Fruit fly (Drosophila melanogaster) S2 (cell line): ENCODE data around the gene Acp26Aa.

Source experiments
- CG8478 ChIP-seq: fragments of >200 bp; optimal IDR thresholded peaks from 2 replicates; lab custom pipeline; 2018
- CTCF ChIP-seq, 2 experiments: fragments of >200 bp; optimal IDR thresholded peaks; 2 replicates each; lab custom pipeline; 2018

DNA sequence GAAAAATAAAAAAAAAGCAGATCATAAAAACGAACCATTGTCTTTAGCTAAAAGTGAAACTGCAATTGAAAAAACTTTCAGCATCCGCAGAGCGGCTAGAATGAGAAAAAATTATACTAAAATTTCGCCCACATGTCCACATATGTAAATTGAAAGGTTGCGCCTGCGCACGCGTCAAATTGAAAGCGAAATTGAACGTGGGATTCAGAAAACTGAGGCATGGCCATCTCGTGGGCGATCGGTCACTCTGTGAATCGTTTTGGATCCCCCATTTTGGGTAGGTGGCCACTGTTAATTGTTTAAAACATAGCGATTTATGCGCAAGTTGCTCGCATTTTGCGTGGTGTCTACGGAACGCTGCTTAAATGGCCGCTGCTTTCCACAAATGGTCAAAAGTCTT, 837 bp upstream of the Acp26Aa start:
- TF ChIP-seq CG8478 (lab: Kevin White, UChicago) (no peak), CTCF (optimal IDR thresholded peaks at IDR 0.05; lab: Kevin White, UChicago) (no peak)
